Fruit fly (Drosophila melanogaster) whole organism: ENCODE data around the gene ex.
A peak's percentile ranks its signal among the peaks of the same experiment; 100 is the strongest.

Experiments
- CG8478 ChIP-seq: fragments of >200 bp; optimal IDR thresholded peaks from 2 replicates; lab custom pipeline; 2018; ENCODE audit warnings: inconsistent platforms
- Dll ChIP-seq: fragments of >200 bp; optimal IDR thresholded peaks from 2 replicates; lab custom pipeline; 2017
- EcR ChIP-seq, 2 experiments: fragments of >200 bp; optimal IDR thresholded peaks; 2 replicates each; lab custom pipeline; 2017; ENCODE audit warnings: missing biosample characterization in 2 of 2, missing genetic modification characterization in 2 of 2, missing genetic modification reagents in 2 of 2
- pan ChIP-seq: fragments of >200 bp; optimal IDR thresholded peaks from 2 replicates; lab custom pipeline; 2017
- psq ChIP-seq: fragments of >200 bp; optimal IDR thresholded peaks from 2 replicates; lab custom pipeline; 2017
- usp ChIP-seq: fragments of >200 bp; optimal IDR thresholded peaks from 2 replicates; lab custom pipeline; 2017; ENCODE audit warnings: missing biosample characterization, missing genetic modification characterization, mixed read lengths

ex gene

DNA sequence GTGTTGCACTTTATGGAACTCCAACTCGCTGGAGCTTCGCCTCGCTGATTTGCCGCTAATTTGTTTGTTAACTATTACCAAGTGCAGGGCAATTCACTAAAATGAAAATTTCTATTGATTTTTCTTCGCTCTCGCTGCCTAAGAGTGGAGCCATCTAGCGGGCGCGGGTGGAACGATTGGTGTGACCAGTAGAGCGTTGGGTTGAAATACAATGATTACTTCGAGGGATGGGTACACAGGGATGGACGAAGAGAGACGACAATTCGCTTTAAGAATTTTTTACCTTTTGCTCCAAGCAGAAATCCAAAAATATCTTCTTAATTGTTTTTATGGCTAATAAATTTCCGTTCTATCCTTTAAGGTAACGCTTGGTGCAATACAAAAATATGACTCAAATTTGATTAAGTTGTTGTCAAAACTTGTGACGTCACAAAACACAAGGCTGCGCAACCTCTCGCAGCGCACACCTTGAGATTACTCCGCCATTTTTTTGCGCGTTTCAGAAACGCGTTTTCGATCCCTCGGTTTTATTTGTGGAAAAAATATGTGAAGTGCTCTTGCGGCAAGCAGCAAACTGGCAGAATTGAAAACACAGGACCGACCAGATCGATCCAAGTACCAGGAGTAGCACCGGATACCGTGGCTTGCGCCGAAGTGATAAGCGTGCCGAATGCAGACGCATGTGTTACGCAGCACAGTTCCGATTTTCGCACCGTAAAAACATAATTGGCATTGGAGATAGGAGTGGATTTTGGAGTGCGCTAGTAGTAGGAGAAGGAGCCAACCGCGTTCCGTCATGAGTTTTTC lies 16.2 kb upstream of the ex start, which contains the start of the genes AP-2alpha and ebi:
Gene AP-2alpha (minus strand): TSS at position 185 of the 807 bp plus-strand sequence.
Gene ebi (plus strand): TSS at position 475 of the 807 bp plus-strand sequence.
- TF ChIP-seq CG8478 (lab: Kevin White, UChicago) (no peak), usp (GFP tag; lab: Kevin White, UChicago) (no peak), Dll (lab: Kevin White, UChicago) (no peak), pan (lab: Kevin White, UChicago) (no peak), EcR (GFP tag; optimal IDR thresholded peaks at IDR 0.05; lab: Kevin White, UChicago) (no peak), psq (no peak)

DNA sequence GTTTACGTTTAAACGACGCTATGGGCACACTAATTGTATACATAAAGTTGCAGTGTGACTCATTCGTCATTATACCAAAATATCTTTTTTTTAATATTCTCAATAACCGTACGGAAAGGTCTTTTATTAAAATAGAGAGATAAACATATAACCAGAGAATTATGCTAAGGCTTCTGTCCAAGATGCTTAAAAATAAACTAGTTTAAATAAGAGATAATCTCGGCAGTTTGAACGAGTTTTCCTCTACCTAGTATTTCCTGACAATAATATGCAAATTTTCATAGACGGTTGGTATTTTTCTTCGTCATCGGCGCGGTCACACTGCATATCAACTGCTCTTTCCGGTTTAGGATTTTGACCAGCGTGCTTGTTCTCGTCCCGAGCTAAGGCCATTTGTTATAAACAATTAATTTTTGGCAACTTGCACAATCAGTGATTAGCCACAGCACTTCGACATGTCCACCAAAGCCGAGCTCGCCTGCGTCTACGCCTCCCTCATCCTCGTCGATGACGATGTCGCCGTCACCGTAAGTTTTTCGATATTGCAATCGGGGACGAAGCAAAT lies 11.3 kb upstream of the ex start, which contains the start of the genes CG13690 and RpLP1:
Gene CG13690 (minus strand): TSS at position 33 of the 565 bp plus-strand sequence.
Gene RpLP1 (plus strand): TSS at position 333 of the 565 bp plus-strand sequence.
- TF ChIP-seq psq: no peak
- no peak for TF ChIP-seq CG8478 (lab: Kevin White, UChicago)
- TF ChIP-seq EcR (GFP tag; optimal IDR thresholded peaks at IDR 0.05; lab: Kevin White, UChicago): no peak
- TF ChIP-seq Dll (lab: Kevin White, UChicago): no peak
- no peak for TF ChIP-seq pan (lab: Kevin White, UChicago)
- TF ChIP-seq usp (GFP tag; lab: Kevin White, UChicago): no peak

dm6 chr2L:421119-421821 lies 9.8 kb upstream of the ex start, which contains the start of the genes CG11885 and CG13692:
TSS of gene CG11885 (minus strand) at chr2L:421450.
TSS of gene CG13692 (plus strand) at chr2L:421771.
- no peak for TF ChIP-seq EcR (GFP tag; optimal IDR thresholded peaks at IDR 0.05; lab: Kevin White, UChicago)
- no peak for TF ChIP-seq pan (lab: Kevin White, UChicago)
- no peak for TF ChIP-seq Dll (lab: Kevin White, UChicago)
- TF ChIP-seq usp (GFP tag; lab: Kevin White, UChicago): no peak
- no peak for TF ChIP-seq CG8478 (lab: Kevin White, UChicago)
- no peak for TF ChIP-seq psq

- TF ChIP-seq Dll (lab: Kevin White, UChicago) (no peak), CG8478 (lab: Kevin White, UChicago) (no peak), usp (GFP tag; lab: Kevin White, UChicago) (no peak), pan (lab: Kevin White, UChicago) (no peak), psq (no peak), EcR (GFP tag; optimal IDR thresholded peaks at IDR 0.05; lab: Kevin White, UChicago) (no peak)
Measured at dm6 chr2L:422573-422972, 8.5 kb upstream of the ex start, which contains the start of gene BBS8. TSS of gene BBS8 (plus strand) at chr2L:422873.

- TF ChIP-seq pan (lab: Kevin White, UChicago) (no peak), CG8478 (lab: Kevin White, UChicago) (no peak), EcR (GFP tag; optimal IDR thresholded peaks at IDR 0.05; lab: Kevin White, UChicago) (no peak), psq (no peak), Dll (lab: Kevin White, UChicago) (no peak), usp (GFP tag; lab: Kevin White, UChicago) (no peak)
Measured at dm6 chr2L:423160-423559, 7.9 kb upstream of the ex start.

DNA sequence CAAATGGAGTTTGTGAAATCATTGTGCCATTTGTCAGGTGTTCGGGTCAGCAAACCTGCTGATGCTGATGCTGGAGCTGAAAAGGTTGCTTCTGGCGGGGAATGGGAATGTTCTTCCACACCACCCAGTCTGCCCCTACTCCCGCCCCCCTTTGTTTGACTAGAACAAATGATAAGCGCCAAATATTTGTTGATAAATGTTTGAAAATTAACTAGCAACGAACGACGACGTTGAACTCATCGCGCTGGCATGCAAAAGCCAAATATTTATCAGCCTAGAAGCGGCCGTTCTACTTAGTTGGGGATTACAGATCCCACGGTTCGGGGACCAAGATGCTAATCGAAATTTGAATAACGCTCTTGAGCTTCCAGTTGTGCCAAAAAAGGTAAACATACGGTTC lies 5.5 kb upstream of the ex start:
- no peak for TF ChIP-seq psq
- TF ChIP-seq CG8478 (lab: Kevin White, UChicago): no peak
- TF ChIP-seq EcR (GFP tag; optimal IDR thresholded peaks at IDR 0.05; lab: Kevin White, UChicago): no peak
- TF ChIP-seq usp (GFP tag; lab: Kevin White, UChicago): no peak
- no peak for TF ChIP-seq Dll (lab: Kevin White, UChicago)
- TF ChIP-seq pan (lab: Kevin White, UChicago): no peak

dm6 chr2L:426449-426848 lies 4.6 kb upstream of the ex start:
- TF ChIP-seq psq (no peak), EcR (GFP tag; optimal IDR thresholded peaks at IDR 0.05; lab: Kevin White, UChicago) (no peak), usp (GFP tag; lab: Kevin White, UChicago) (no peak), pan (lab: Kevin White, UChicago) (no peak), CG8478 (lab: Kevin White, UChicago) (no peak), Dll (lab: Kevin White, UChicago) (no peak)

DNA sequence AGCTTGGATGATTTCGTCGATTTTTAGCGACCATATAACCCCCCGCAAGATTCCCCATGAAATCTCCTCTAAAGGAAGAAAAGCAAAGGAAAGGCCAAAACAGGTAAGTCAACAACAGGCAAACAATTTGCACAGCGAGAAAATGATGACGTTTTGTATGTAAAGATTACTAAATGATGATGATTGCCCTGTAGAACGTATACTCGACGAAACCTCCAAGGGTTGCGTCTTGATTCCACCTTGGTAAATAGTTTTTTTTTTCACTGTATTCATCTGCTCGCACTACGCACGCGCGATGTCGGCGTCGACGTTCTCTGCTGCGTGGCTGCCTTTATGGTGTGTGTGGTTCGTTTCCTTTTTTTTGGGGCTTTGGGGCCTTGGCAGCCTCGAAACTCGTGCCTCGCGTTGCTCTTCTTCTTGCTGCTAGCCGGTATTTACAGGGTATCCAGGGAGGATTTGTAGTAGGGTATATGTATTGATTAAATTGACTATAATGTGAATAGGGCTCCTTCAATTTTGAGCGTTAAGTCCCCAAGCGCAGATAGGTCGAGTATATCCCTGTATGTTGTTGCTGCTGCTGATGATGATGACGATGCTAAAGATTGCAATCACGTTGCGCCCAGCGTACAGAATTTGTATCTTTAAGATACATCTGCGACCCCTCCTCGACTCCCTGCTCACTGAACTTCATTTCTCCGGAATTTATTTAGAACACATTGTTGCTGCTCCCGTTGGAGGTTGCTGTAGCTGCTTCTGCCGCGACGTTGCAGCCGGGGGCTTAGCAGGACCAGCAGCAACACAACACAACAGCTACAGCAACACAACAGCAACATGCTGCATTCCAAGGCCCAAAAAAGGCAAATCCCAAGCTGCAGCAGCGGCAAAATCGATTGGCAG lies 3.4 kb upstream of the ex start:
- TF ChIP-seq CG8478 (lab: Kevin White, UChicago) (no peak), psq (no peak), pan (lab: Kevin White, UChicago) (peak; percentile 40), Dll (lab: Kevin White, UChicago) (no peak), EcR (GFP tag; optimal IDR thresholded peaks at IDR 0.05; lab: Kevin White, UChicago) (no peak)

dm6 chr2L:428380-428989 lies 2.5 kb upstream of the ex start:
- TF ChIP-seq Dll (lab: Kevin White, UChicago) (no peak), psq (no peak), pan (lab: Kevin White, UChicago) (no peak), EcR (GFP tag; optimal IDR thresholded peaks at IDR 0.05; lab: Kevin White, UChicago) (no peak)
